Worm (Caenorhabditis elegans) whole organism, L2 larva: ENCODE measurements around the gene H17B01.5.

Experiments used
- C34F6.9 ChIP-seq: fragments of 150-350 bp; optimal IDR thresholded peaks from 2 replicates; lab custom pipeline; 2014; ENCODE audit warnings: missing biosample characterization, missing genetic modification characterization
- F13H6.1 ChIP-seq: sonication (generic microtip); optimal IDR thresholded peaks from 2 replicates; lab custom pipeline; 2016; ENCODE audit warnings: missing genetic modification characterization, missing compliant biosample characterization
- R02D3.7 ChIP-seq: fragments of 150-350 bp; optimal IDR thresholded peaks from 2 replicates; lab custom pipeline; 2014; ENCODE audit warnings: missing biosample characterization, missing genetic modification characterization
- Y55F3AM.14 ChIP-seq: fragments of 200-800 bp; sonication (Bioruptor generic); optimal IDR thresholded peaks from 2 replicates; lab custom pipeline; 2018; ENCODE audit warnings: mild to moderate bottlenecking, missing genetic modification characterization, missing compliant biosample characterization
- ZK546.5 ChIP-seq: sonication (generic microtip); optimal IDR thresholded peaks from 2 replicates; lab custom pipeline; 2017; ENCODE audit warnings: missing biosample characterization, missing genetic modification characterization
- blmp-1 ChIP-seq: sonication (generic microtip); optimal IDR thresholded peaks from 2 replicates; lab custom pipeline; 2017; ENCODE audit warnings: missing genetic modification characterization, mild to moderate bottlenecking, missing compliant biosample characterization, antibody characterized with exemption, moderate library complexity; ENCODE audit not compliant: insufficient read depth
- ceh-16 ChIP-seq: fragments of 150-350 bp; optimal IDR thresholded peaks from 2 replicates; lab custom pipeline; 2014; ENCODE audit warnings: missing biosample characterization, missing genetic modification characterization
- ceh-82 ChIP-seq: fragments of 150-350 bp; optimal IDR thresholded peaks from 2 replicates; lab custom pipeline; 2014; ENCODE audit warnings: missing biosample characterization, missing genetic modification characterization
- dmd-4 ChIP-seq: sonication (generic microtip); optimal IDR thresholded peaks from 2 replicates; lab custom pipeline; 2017; ENCODE audit warnings: missing biosample characterization, missing genetic modification characterization
- egl-27 ChIP-seq: sonication (generic microtip); optimal IDR thresholded peaks from 3 replicates; lab custom pipeline; 2017; ENCODE audit warnings: missing biosample characterization, missing genetic modification reagents, missing genetic modification characterization
- elt-1 ChIP-seq: fragments of 150-350 bp; optimal IDR thresholded peaks from 2 replicates; lab custom pipeline; 2014; ENCODE audit warnings: missing biosample characterization, missing genetic modification characterization
- elt-3 ChIP-seq: sonication (generic microtip); optimal IDR thresholded peaks from 2 replicates; lab custom pipeline; 2017; ENCODE audit warnings: missing biosample characterization, missing genetic modification characterization
- fos-1 ChIP-seq: fragments of 150-350 bp; optimal IDR thresholded peaks from 2 replicates; lab custom pipeline; 2014; ENCODE audit warnings: missing biosample characterization, missing genetic modification characterization
- gmeb-1 ChIP-seq: fragments of 150-350 bp; optimal IDR thresholded peaks from 2 replicates; lab custom pipeline; 2014; ENCODE audit warnings: missing biosample characterization, missing genetic modification characterization
- lin-11 ChIP-seq: fragments of 150-350 bp; sonication (generic microtip); optimal IDR thresholded peaks from 2 replicates; lab custom pipeline; 2014; ENCODE audit warnings: missing biosample characterization, missing genetic modification characterization, inconsistent platforms, mixed read lengths
- lin-13 ChIP-seq: fragments of 150-350 bp; optimal IDR thresholded peaks from 2 replicates; lab custom pipeline; 2014; ENCODE audit warnings: missing biosample characterization, missing genetic modification reagents, missing genetic modification characterization
- lin-39 ChIP-seq: fragments of 150-350 bp; optimal IDR thresholded peaks from 2 replicates; lab custom pipeline; 2014; ENCODE audit warnings: missing biosample characterization, missing genetic modification reagents, missing genetic modification characterization
- lsy-2 ChIP-seq, 2 experiments: fragments of 150-350 bp in 1 of 2; sonication (generic microtip) in 1 of 2; optimal IDR thresholded peaks; 2 replicates each; lab custom pipeline; 2014 to 2017; ENCODE audit warnings: missing biosample characterization in 2 of 2, missing genetic modification characterization in 2 of 2
- mbf-1 ChIP-seq: sonication (generic microtip); optimal IDR thresholded peaks from 2 replicates; lab custom pipeline; 2017; ENCODE audit warnings: missing biosample characterization, missing genetic modification characterization
- mdl-1 ChIP-seq, 2 experiments: fragments of 150-350 bp in 1 of 2; sonication (generic microtip) in 1 of 2; optimal IDR thresholded peaks; 2 replicates each; lab custom pipeline; 2017; ENCODE audit warnings: missing biosample characterization in 2 of 2, missing genetic modification characterization in 2 of 2
- nhr-11 ChIP-seq: fragments of 150-350 bp; optimal IDR thresholded peaks from 2 replicates; lab custom pipeline; 2014; ENCODE audit warnings: missing biosample characterization, missing genetic modification characterization
- nhr-12 ChIP-seq: fragments of 150-350 bp; optimal IDR thresholded peaks from 2 replicates; lab custom pipeline; 2014; ENCODE audit warnings: missing biosample characterization, missing genetic modification characterization
- nhr-129 ChIP-seq: fragments of 150-350 bp; optimal IDR thresholded peaks from 2 replicates; lab custom pipeline; 2014; ENCODE audit warnings: missing biosample characterization, missing genetic modification characterization
- nhr-21 ChIP-seq: fragments of 150-350 bp; optimal IDR thresholded peaks from 2 replicates; lab custom pipeline; 2014; ENCODE audit warnings: missing biosample characterization, missing genetic modification characterization
- nhr-23 ChIP-seq: fragments of 150-350 bp; optimal IDR thresholded peaks from 2 replicates; lab custom pipeline; 2014; ENCODE audit warnings: missing biosample characterization, missing genetic modification reagents, missing genetic modification characterization
- nhr-237 ChIP-seq: fragments of 150-350 bp; optimal IDR thresholded peaks from 2 replicates; lab custom pipeline; 2014; ENCODE audit warnings: missing biosample characterization, missing genetic modification characterization
- nhr-25 ChIP-seq: fragments of 150-350 bp; sonication (generic microtip); optimal IDR thresholded peaks from 3 replicates; lab custom pipeline; 2014; ENCODE audit warnings: missing biosample characterization, missing genetic modification characterization
- nhr-6 ChIP-seq: fragments of 150-350 bp; optimal IDR thresholded peaks from 2 replicates; lab custom pipeline; 2014; ENCODE audit warnings: missing biosample characterization, missing genetic modification characterization
- nhr-77 ChIP-seq: fragments of 150-350 bp; optimal IDR thresholded peaks from 2 replicates; lab custom pipeline; 2014; ENCODE audit warnings: missing biosample characterization, missing genetic modification characterization
- sem-4 ChIP-seq: fragments of 150-350 bp; optimal IDR thresholded peaks from 2 replicates; lab custom pipeline; 2014; ENCODE audit warnings: missing biosample characterization, missing genetic modification reagents, missing genetic modification characterization
- skn-1 ChIP-seq: sonication (generic microtip); optimal IDR thresholded peaks from 2 replicates; lab custom pipeline; 2017; ENCODE audit warnings: missing biosample characterization, missing genetic modification characterization
- sma-3 ChIP-seq: sonication (generic microtip); optimal IDR thresholded peaks from 2 replicates; lab custom pipeline; 2016; ENCODE audit warnings: missing genetic modification reagents, missing genetic modification characterization, missing compliant biosample characterization
- snpc-4 ChIP-seq: fragments of 150-350 bp; optimal IDR thresholded peaks from 2 replicates; lab custom pipeline; 2014; ENCODE audit warnings: missing biosample characterization, missing genetic modification characterization
- unc-55 ChIP-seq: fragments of 150-350 bp; sonication (generic microtip); optimal IDR thresholded peaks from 3 replicates; lab custom pipeline; 2014; ENCODE audit warnings: missing biosample characterization, missing genetic modification reagents, missing genetic modification characterization
- zag-1 ChIP-seq: fragments of 150-350 bp; optimal IDR thresholded peaks from 2 replicates; lab custom pipeline; 2014; ENCODE audit warnings: missing biosample characterization, missing genetic modification characterization
- ztf-1 ChIP-seq: fragments of 200-800 bp; sonication (Bioruptor generic); conservative IDR thresholded peaks from 2 replicates; pipeline ENCODE4 v1.3.6; 2022; ENCODE audit warnings: missing genetic modification characterization, missing compliant biosample characterization
- ztf-11 ChIP-seq: sonication (generic microtip); optimal IDR thresholded peaks from 2 replicates; lab custom pipeline; 2017; ENCODE audit warnings: missing biosample characterization, missing genetic modification characterization

The H17B01.5 gene

DNA sequence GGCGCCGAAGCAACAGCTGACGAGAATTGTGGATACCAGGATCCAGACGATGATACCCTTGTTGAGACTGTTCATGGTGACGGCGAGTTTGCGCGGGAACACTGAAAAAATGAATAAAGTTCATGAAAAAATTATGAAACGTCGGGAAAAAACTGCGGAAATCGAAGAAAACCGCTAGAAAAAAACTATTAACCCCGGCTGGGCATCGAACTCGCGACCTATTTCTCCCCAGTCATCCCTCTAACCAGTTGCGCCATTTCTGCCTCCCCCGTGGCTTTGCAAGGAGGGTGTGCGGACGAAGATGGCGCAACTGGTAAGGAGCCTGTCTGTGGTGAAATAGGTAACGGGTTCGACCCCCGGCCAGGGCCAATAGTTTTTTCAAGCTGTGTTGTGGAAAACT is at the start of gene H17B01.5:
Gene H17B01.5, minus strand, starts transcription at position 101 of the 400 bp plus-strand sequence.
- no peak for TF ChIP-seq mdl-1 (tag; optimal IDR thresholded peaks at IDR 0.05; lab: Kevin White, UChicago)
- no peak for TF ChIP-seq lin-39 (tag; lab: Kevin White, UChicago)
- TF ChIP-seq nhr-12 (tag; lab: Kevin White, UChicago): no peak
- no peak for TF ChIP-seq sem-4 (tag; lab: Kevin White, UChicago)
- no peak for TF ChIP-seq blmp-1 (tag; lab: Kevin White, UChicago)
- TF ChIP-seq lsy-2 (tag; optimal IDR thresholded peaks at IDR 0.05; lab: Kevin White, UChicago): no peak
- no peak for TF ChIP-seq nhr-77
- no peak for TF ChIP-seq elt-1 (tag; lab: Kevin White, UChicago)
- no peak for TF ChIP-seq egl-27 (tag; lab: Kevin White, UChicago)
- TF ChIP-seq sma-3 (GFP tag; lab: Kevin White, UChicago): no peak
- TF ChIP-seq snpc-4 (tag; lab: Kevin White, UChicago): no peak
- TF ChIP-seq nhr-6 (tag; lab: Kevin White, UChicago): no peak
- no peak for TF ChIP-seq skn-1 (tag; lab: Kevin White, UChicago)
- TF ChIP-seq lin-11 (tag; lab: Kevin White, UChicago): no peak
- TF ChIP-seq ceh-16 (tag; lab: Kevin White, UChicago): no peak

DNA sequence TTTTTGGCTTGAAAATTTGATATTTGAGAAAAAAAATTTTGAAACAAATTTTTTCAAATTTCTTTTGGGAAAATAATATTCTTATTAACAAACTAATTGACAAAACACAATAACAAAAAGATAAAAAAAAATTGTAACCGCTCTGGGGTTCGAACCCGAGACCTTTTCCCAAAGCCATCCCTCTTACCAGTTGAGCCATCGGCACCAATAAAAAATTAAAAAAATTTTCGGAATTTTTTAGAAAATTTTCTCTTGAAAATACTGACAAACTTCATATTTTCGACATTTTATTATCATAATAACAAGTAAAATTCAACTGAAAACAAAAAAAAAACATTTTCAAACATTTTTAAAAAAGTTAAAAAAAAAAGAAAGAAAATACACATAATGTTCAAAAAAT is 48.6 kb upstream of the H17B01.5 start:
- TF ChIP-seq nhr-237 (tag; lab: Kevin White, UChicago) (no peak), ztf-11 (tag; lab: Kevin White, UChicago) (no peak), skn-1 (tag; lab: Kevin White, UChicago) (no peak), fos-1 (no peak), R02D3.7 (tag; lab: Kevin White, UChicago) (no peak), nhr-25 (no peak), zag-1 (tag; lab: Kevin White, UChicago) (no peak), nhr-77 (no peak), nhr-21 (tag; lab: Kevin White, UChicago) (no peak), C34F6.9 (tag; lab: Kevin White, UChicago) (no peak), lin-13 (GFP tag; lab: Kevin White, UChicago) (no peak), ZK546.5 (no peak), elt-1 (tag; lab: Kevin White, UChicago) (no peak), F13H6.1 (tag; lab: Kevin White, UChicago) (no peak), blmp-1 (tag; lab: Kevin White, UChicago) (no peak), egl-27 (tag; lab: Kevin White, UChicago) (no peak), dmd-4 (no peak), nhr-6 (tag; lab: Kevin White, UChicago) (no peak)

DNA sequence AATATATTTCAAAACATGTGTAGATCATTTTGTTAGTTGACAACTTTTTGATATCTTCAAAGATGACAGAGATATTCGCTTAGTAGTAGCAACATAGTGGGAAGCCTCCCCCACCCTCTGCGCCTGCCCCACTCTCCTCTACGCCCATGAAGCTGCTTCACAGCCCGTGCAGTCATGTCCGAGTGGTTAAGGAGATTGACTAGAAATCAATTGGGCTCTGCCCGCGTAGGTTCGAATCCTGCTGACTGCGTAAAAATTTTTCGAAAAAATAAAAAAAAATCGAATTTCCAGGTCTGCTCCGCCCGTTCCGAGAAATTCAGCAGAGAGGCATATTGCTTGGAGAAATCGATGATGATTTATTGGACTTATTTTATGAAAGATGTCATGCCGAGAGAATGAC is 46.5 kb upstream of the H17B01.5 start:
- TF ChIP-seq nhr-23 (tag; lab: Kevin White, UChicago) (no peak), elt-3 (tag; lab: Kevin White, UChicago) (no peak), lin-13 (GFP tag; lab: Kevin White, UChicago) (peak; percentile 40), sma-3 (GFP tag; lab: Kevin White, UChicago) (no peak), gmeb-1 (tag; lab: Kevin White, UChicago) (peak; percentile 20), unc-55 (GFP tag; lab: Kevin White, UChicago) (peak; percentile 41), F13H6.1 (tag; lab: Kevin White, UChicago) (peak; percentile 6), ztf-1 (no peak), nhr-237 (tag; lab: Kevin White, UChicago) (no peak), ceh-82 (tag; lab: Kevin White, UChicago) (no peak), lin-39 (tag; lab: Kevin White, UChicago) (no peak), Y55F3AM.14 (GFP tag; lab: Kevin White, UChicago) (no peak), nhr-129 (tag; lab: Kevin White, UChicago) (peak; percentile 14), lsy-2 (tag; optimal IDR thresholded peaks at IDR 0.05; lab: Kevin White, UChicago) (peak; percentile 18 to 41), fos-1 (peak; percentile 27)

DNA sequence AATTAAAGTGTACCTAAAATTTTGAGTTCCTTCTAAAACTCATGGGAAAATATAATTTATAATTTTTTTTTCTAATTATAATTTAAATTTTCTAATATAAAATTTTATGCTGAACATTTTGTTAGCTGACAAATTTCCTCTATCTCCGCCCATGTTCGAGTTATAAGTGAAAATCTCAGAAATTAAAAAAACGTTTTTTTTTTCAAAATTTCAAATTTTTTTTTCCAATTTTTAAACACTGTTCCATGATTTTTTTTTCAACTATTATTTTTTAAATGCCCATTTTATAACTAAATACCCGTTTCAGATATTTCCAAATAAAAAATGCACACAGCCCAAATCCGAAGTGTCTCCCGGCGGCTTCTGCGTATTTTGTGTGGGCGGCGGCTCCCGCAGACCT is 45.5 kb upstream of the H17B01.5 start, which contains the start of gene Y51H7BR.8:
Gene Y51H7BR.8, plus strand, starts transcription at position 301 of the 400 bp plus-strand sequence.
- no peak for TF ChIP-seq nhr-23 (tag; lab: Kevin White, UChicago)
- TF ChIP-seq nhr-11 (tag; lab: Kevin White, UChicago): no peak
- no peak for TF ChIP-seq nhr-237 (tag; lab: Kevin White, UChicago)
- no peak for TF ChIP-seq nhr-21 (tag; lab: Kevin White, UChicago)
- no peak for TF ChIP-seq mbf-1 (tag; lab: Kevin White, UChicago)
- no peak for TF ChIP-seq dmd-4
- no peak for TF ChIP-seq sma-3 (GFP tag; lab: Kevin White, UChicago)
- no peak for TF ChIP-seq snpc-4 (tag; lab: Kevin White, UChicago)
